Worm (Caenorhabditis elegans) whole organism, L4 larva: ENCODE results near the gene rig-3.

ENCODE experiments used
- R02D3.7 ChIP-seq: fragments of 150-350 bp; sonication (generic microtip); optimal IDR thresholded peaks from 3 replicates; lab custom pipeline; 2014; ENCODE audit warnings: missing biosample characterization, missing genetic modification characterization
- Y48G9A.11 ChIP-seq: fragments of 200-800 bp; sonication (Bioruptor generic); IDR thresholded peaks from 2 replicates; pipeline ENCODE4 v1.3.6; 2022; ENCODE audit warnings: missing genetic modification reagents, missing genetic modification characterization, missing compliant biosample characterization
- Y75B8A.6 ChIP-seq: fragments of 200-800 bp; sonication (Bioruptor generic); IDR thresholded peaks from 2 replicates; pipeline ENCODE4 v1.3.6; 2022; ENCODE audit warnings: missing genetic modification reagents, missing genetic modification characterization, missing compliant biosample characterization
- ZK546.5 ChIP-seq, 2 experiments: sonication (generic microtip); optimal IDR thresholded peaks; 2 replicates each; lab custom pipeline; 2017; ENCODE audit warnings: missing biosample characterization in 2 of 2, missing genetic modification characterization in 2 of 2
- aha-1 ChIP-seq: fragments of 150-350 bp; peaks from one replicate; lab custom pipeline; 2014; ENCODE audit warnings: missing biosample characterization, missing genetic modification characterization
- attf-4 ChIP-seq: sonication (generic microtip); optimal IDR thresholded peaks from 3 replicates; lab custom pipeline; 2017; ENCODE audit warnings: missing biosample characterization, missing genetic modification characterization
- ceh-20 ChIP-seq: fragments of 200-800 bp; sonication (Bioruptor generic); IDR thresholded peaks from 2 replicates; pipeline ENCODE4 v1.3.6; 2022; ENCODE audit warnings: missing genetic modification reagents, missing genetic modification characterization, missing compliant biosample characterization
- ceh-62 ChIP-seq: sonication (generic microtip); optimal IDR thresholded peaks from 2 replicates; lab custom pipeline; 2017; ENCODE audit warnings: missing biosample characterization, missing genetic modification characterization
- cey-2 ChIP-seq: sonication (generic microtip); optimal IDR thresholded peaks from 3 replicates; lab custom pipeline; 2017; ENCODE audit warnings: missing genetic modification characterization, mild to moderate bottlenecking, missing compliant biosample characterization, antibody characterized with exemption, borderline replicate concordance; ENCODE audit not compliant: insufficient read depth
- daf-16 ChIP-seq, 3 experiments: sonication (generic microtip); optimal IDR thresholded peaks; 2 replicates each; lab custom pipeline; 2016 to 2017; ENCODE audit warnings: missing genetic modification characterization in 3 of 3, missing genetic modification reagents in 3 of 3, mild to moderate bottlenecking in 2 of 3, missing compliant biosample characterization in 2 of 3, missing biosample characterization in 1 of 3, moderate library complexity in 1 of 3
- dmd-6 ChIP-seq: fragments of 200-800 bp; sonication (Bioruptor generic); IDR thresholded peaks from 2 replicates; pipeline ENCODE4 v1.3.6; 2022; ENCODE audit warnings: missing genetic modification reagents, missing genetic modification characterization, missing compliant biosample characterization
- duxl-1 ChIP-seq: sonication (generic microtip); optimal IDR thresholded peaks from 2 replicates; lab custom pipeline; 2016; ENCODE audit warnings: mild to moderate bottlenecking, missing genetic modification characterization, moderate library complexity, missing compliant biosample characterization; ENCODE audit not compliant: poor library complexity
- dve-1 ChIP-seq: sonication (generic microtip); optimal IDR thresholded peaks from 2 replicates; lab custom pipeline; 2017; ENCODE audit warnings: antibody characterized with exemption, mild to moderate bottlenecking, missing genetic modification characterization, missing compliant biosample characterization; ENCODE audit not compliant: insufficient read depth
- gei-8 ChIP-seq: fragments of 200-800 bp; sonication (Bioruptor generic); optimal IDR thresholded peaks from 2 replicates; lab custom pipeline; 2018; ENCODE audit warnings: mild to moderate bottlenecking, missing genetic modification characterization, missing compliant biosample characterization
- hif-1 ChIP-seq, 2 experiments: sonication (generic microtip); optimal IDR thresholded peaks; 2 replicates each; lab custom pipeline; 2016 to 2017; ENCODE audit warnings: missing compliant biosample characterization in 2 of 2, missing genetic modification characterization in 2 of 2, missing genetic modification reagents in 2 of 2, missing genotype in 2 of 2, mild to moderate bottlenecking in 1 of 2
- hlh-11 ChIP-seq: fragments of 200-800 bp; sonication (Bioruptor generic); optimal IDR thresholded peaks from 2 replicates; lab custom pipeline; 2018; ENCODE audit warnings: mild to moderate bottlenecking, missing genetic modification characterization, missing compliant biosample characterization
- hlh-30 ChIP-seq: sonication (generic microtip); optimal IDR thresholded peaks from 2 replicates; lab custom pipeline; 2017; ENCODE audit warnings: antibody characterized with exemption, mild to moderate bottlenecking, missing genetic modification characterization, missing compliant biosample characterization; ENCODE audit not compliant: insufficient read depth
- lin-1 ChIP-seq: fragments of 200-800 bp; sonication (Bioruptor generic); IDR thresholded peaks from 2 replicates; pipeline ENCODE4 v1.3.6; 2022; ENCODE audit warnings: missing genetic modification reagents, missing genetic modification characterization, missing compliant biosample characterization
- lin-29 ChIP-seq: fragments of 200-800 bp; sonication (Bioruptor generic); IDR thresholded peaks from 2 replicates; pipeline ENCODE4 v1.3.6; 2022; ENCODE audit warnings: missing genetic modification reagents, missing genetic modification characterization, missing compliant biosample characterization
- lsy-2 ChIP-seq, 2 experiments: fragments of 150-350 bp in 1 of 2; sonication (generic microtip) in 1 of 2; optimal IDR thresholded peaks; 2 replicates each; lab custom pipeline; 2014 to 2017; ENCODE audit warnings: missing biosample characterization in 2 of 2, missing genetic modification characterization in 2 of 2
- madf-9 ChIP-seq: fragments of 200-800 bp; sonication (Bioruptor generic); conservative IDR thresholded peaks from 2 replicates; pipeline ENCODE4 v1.3.6; 2022; ENCODE audit warnings: missing genetic modification reagents, missing genetic modification characterization, missing compliant biosample characterization
- mdt-29 ChIP-seq: fragments of 200-800 bp; sonication (Bioruptor generic); IDR thresholded peaks from 2 replicates; pipeline ENCODE4 v1.3.6; 2022; ENCODE audit warnings: missing genetic modification reagents, missing genetic modification characterization, missing compliant biosample characterization
- mep-1 ChIP-seq: fragments of 150-350 bp; sonication (generic microtip); optimal IDR thresholded peaks from 3 replicates; lab custom pipeline; 2014; ENCODE audit warnings: missing biosample characterization, missing genetic modification characterization
- mes-2 ChIP-seq: sonication (generic microtip); optimal IDR thresholded peaks from 2 replicates; lab custom pipeline; 2016; ENCODE audit warnings: missing genotype, mild to moderate bottlenecking, missing genetic modification characterization, missing compliant biosample characterization; ENCODE audit not compliant: poor library complexity, severe bottlenecking
- nhr-102 ChIP-seq: sonication (generic microtip); optimal IDR thresholded peaks from 2 replicates; lab custom pipeline; 2016; ENCODE audit warnings: mild to moderate bottlenecking, missing genetic modification characterization, moderate library complexity, missing compliant biosample characterization
- nhr-11 ChIP-seq: fragments of 150-350 bp; optimal IDR thresholded peaks from 2 replicates; lab custom pipeline; 2014; ENCODE audit warnings: missing biosample characterization, missing genetic modification characterization
- nhr-28 ChIP-seq: fragments of 150-350 bp; optimal IDR thresholded peaks from 2 replicates; lab custom pipeline; 2014; ENCODE audit warnings: missing biosample characterization, missing genetic modification characterization
- nhr-41 ChIP-seq: fragments of 200-800 bp; sonication (Bioruptor generic); IDR thresholded peaks from 2 replicates; pipeline ENCODE4 v1.3.6; 2022; ENCODE audit warnings: missing genetic modification reagents, missing genetic modification characterization, missing compliant biosample characterization
- nhr-48 ChIP-seq: sonication (generic microtip); optimal IDR thresholded peaks from 2 replicates; lab custom pipeline; 2016; ENCODE audit warnings: mild to moderate bottlenecking, missing genetic modification characterization, missing compliant biosample characterization
- nhr-77 ChIP-seq: fragments of 150-350 bp; optimal IDR thresholded peaks from 2 replicates; lab custom pipeline; 2014; ENCODE audit warnings: missing biosample characterization, missing genetic modification characterization
- php-3 ChIP-seq: fragments of 200-800 bp; sonication (Bioruptor generic); IDR thresholded peaks from 2 replicates; pipeline ENCODE4 v1.3.6; 2022; ENCODE audit warnings: missing genetic modification reagents, missing genetic modification characterization, missing compliant biosample characterization
- pqm-1 ChIP-seq: sonication (generic microtip); optimal IDR thresholded peaks from 2 replicates; lab custom pipeline; 2017; ENCODE audit warnings: missing biosample characterization, missing genetic modification characterization
- unc-39 ChIP-seq: sonication (generic microtip); optimal IDR thresholded peaks from 2 replicates; lab custom pipeline; 2017; ENCODE audit warnings: missing biosample characterization, missing genetic modification characterization
- vab-7 ChIP-seq: fragments of 200-800 bp; sonication (Bioruptor generic); IDR thresholded peaks from 2 replicates; pipeline ENCODE4 v1.3.6; 2022; ENCODE audit warnings: missing genetic modification reagents, missing genetic modification characterization, missing compliant biosample characterization
- zip-2 ChIP-seq: fragments of 150-350 bp; optimal IDR thresholded peaks from 2 replicates; lab custom pipeline; 2014; ENCODE audit warnings: missing biosample characterization, missing genetic modification characterization
- ztf-11 ChIP-seq: fragments of 150-350 bp; optimal IDR thresholded peaks from 2 replicates; lab custom pipeline; 2014; ENCODE audit warnings: missing biosample characterization, missing genetic modification characterization
- ztf-7 ChIP-seq: fragments of 150-350 bp; optimal IDR thresholded peaks from 2 replicates; lab custom pipeline; 2014; ENCODE audit warnings: missing biosample characterization, missing genetic modification characterization

rig-3 gene

ce11 chrX:6902958-6903357 lies 49.5 kb downstream of the rig-3 start (continued):
- TF ChIP-seq vab-7 (GFP tag; lab: Robert Waterston, UW) (peak; percentile 79), R02D3.7 (tag; lab: Kevin White, UChicago) (no peak), daf-16 (GFP tag; optimal IDR thresholded peaks at IDR 0.05; lab: Kevin White, UChicago) (peak; percentile 49 to 79), daf-16 (tag; optimal IDR thresholded peaks at IDR 0.05; lab: Kevin White, UChicago) (peak; percentile 63), zip-2 (peak; percentile 27)

- TF ChIP-seq duxl-1 (tag; lab: Kevin White, UChicago) (no peak), madf-9 (no peak), ztf-7 (tag; lab: Kevin White, UChicago) (no peak), mdt-29 (no peak), zip-2 (no peak), daf-16 (GFP tag; optimal IDR thresholded peaks at IDR 0.05; lab: Kevin White, UChicago) (peak in 1 of 2 experiments; percentile 50), daf-16 (tag; optimal IDR thresholded peaks at IDR 0.05; lab: Kevin White, UChicago) (peak; percentile 47), lin-29 (GFP tag; lab: Robert Waterston, UW) (no peak), dve-1 (peak; percentile 40), lin-1 (no peak), unc-39 (tag; lab: Kevin White, UChicago) (no peak), aha-1 (tag; lab: Kevin White, UChicago) (no peak), lsy-2 (tag; optimal IDR thresholded peaks at IDR 0.05; lab: Kevin White, UChicago) (no peak), mes-2 (tag; lab: Kevin White, UChicago) (no peak), attf-4 (no peak), Y48G9A.11 (GFP tag; lab: Robert Waterston, UW) (no peak)
- TF ChIP-seq, all 104 proteins: peak for 2
Observed at ce11 chrX:6904064-6904771, 50.8 kb downstream of the rig-3 start, which contains the start of gene sid-5. TSS of gene sid-5 (plus strand) at chrX:6904721.

ce11 chrX:6905581-6905980 lies 52.2 kb downstream of the rig-3 start:
- TF ChIP-seq ceh-20 (GFP tag; lab: Robert Waterston, UW) (0 out of 2 replicates have a peak, but pooled peaks have one; percentile 17), pqm-1 (peak; percentile 88), nhr-77 (peak; percentile 55), gei-8 (GFP tag; lab: Kevin White, UChicago) (no peak), hlh-30 (peak; percentile 25), dve-1 (peak; percentile 86), nhr-48 (peak; percentile 50), nhr-41 (0 out of 2 replicates have a peak, but pooled peaks have one; percentile 10), daf-16 (GFP tag; optimal IDR thresholded peaks at IDR 0.05; lab: Kevin White, UChicago) (no peak), daf-16 (tag; optimal IDR thresholded peaks at IDR 0.05; lab: Kevin White, UChicago) (peak; percentile 78), mep-1 (tag; lab: Kevin White, UChicago) (peak; percentile 50), cey-2 (tag; lab: Kevin White, UChicago) (no peak), ztf-7 (tag; lab: Kevin White, UChicago) (peak; percentile 61), php-3 (GFP tag; lab: Robert Waterston, UW) (peak; percentile 51; the same call in 1 of the 2 replicates), ztf-11 (tag; lab: Kevin White, UChicago) (no peak), nhr-102 (peak; percentile 8), ceh-62 (no peak), nhr-11 (tag; lab: Kevin White, UChicago) (no peak), hlh-11 (tag; lab: Kevin White, UChicago) (peak; percentile 76), nhr-28 (tag; lab: Kevin White, UChicago) (peak; percentile 77), Y75B8A.6 (GFP tag; lab: Robert Waterston, UW) (no peak), hif-1 (tag; optimal IDR thresholded peaks at IDR 0.05; lab: Kevin White, UChicago) (peak in 1 of 2 experiments; percentile 21), dmd-6 (peak; percentile 85), ZK546.5 (tag; optimal IDR thresholded peaks at IDR 0.05; lab: Kevin White, UChicago) (no peak), madf-9 (no peak), lin-1 (0 out of 2 replicates have a peak, but pooled peaks have one; percentile 13)
